Worm (Caenorhabditis elegans) whole organism, early embryonic: Measurements from ENCODE around the gene Y82E9BR.8.

Experiments used
- ama-1 ChIP-seq: fragments of 150-350 bp; optimal IDR thresholded peaks from 2 replicates; lab custom pipeline; 2014
- ceh-36 ChIP-seq: sonication (generic microtip); optimal IDR thresholded peaks from 2 replicates; lab custom pipeline; 2016; ENCODE audit warnings: missing genetic modification characterization, inconsistent platforms, missing compliant biosample characterization
- flt-1 ChIP-seq: fragments of 200-800 bp; sonication (Bioruptor generic); IDR thresholded peaks from 2 replicates; pipeline ENCODE4 v1.3.6; 2022; ENCODE audit warnings: missing genetic modification characterization, missing compliant biosample characterization
- pes-1 ChIP-seq: fragments of 200-800 bp; sonication (Bioruptor generic); IDR thresholded peaks from 2 replicates; pipeline ENCODE4 v1.3.6; 2022; ENCODE audit warnings: missing genetic modification reagents, missing genetic modification characterization, missing compliant biosample characterization
- tbx-37 ChIP-seq: fragments of 200-800 bp; sonication (Bioruptor generic); conservative IDR thresholded peaks from 2 replicates; pipeline ENCODE4 v1.3.6; 2022; ENCODE audit warnings: missing genetic modification reagents, missing genetic modification characterization, missing compliant biosample characterization

DNA sequence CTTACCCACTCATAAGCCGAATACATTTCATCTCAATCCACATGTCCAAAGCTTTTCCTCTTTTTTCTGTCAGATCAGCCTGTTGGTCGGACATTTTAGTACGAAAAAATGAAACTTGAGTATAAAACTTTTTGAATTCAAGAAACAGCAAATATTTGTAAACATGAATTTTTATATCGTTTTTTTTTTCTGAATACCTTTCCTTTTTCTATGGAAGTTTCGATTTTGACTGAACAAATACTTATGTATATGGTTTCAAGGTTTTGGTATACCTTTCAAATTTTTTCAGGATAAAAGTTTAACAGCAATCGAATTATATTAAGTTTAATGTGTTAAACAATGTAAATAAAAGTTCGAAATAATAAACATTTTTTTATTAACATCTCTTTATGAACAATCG is 17.6 kb downstream of the Y82E9BR.8 start, which contains the start of gene fbxa-5:
- TF ChIP-seq ceh-36 (tag; lab: Kevin White, UChicago) (no peak), ama-1 (lab: Kevin White, UChicago) (no peak), flt-1 (GFP tag; lab: Robert Waterston, UW) (no peak), tbx-37 (GFP tag; lab: Robert Waterston, UW) (no peak), pes-1 (GFP tag; lab: Robert Waterston, UW) (no peak)
